Fruit fly (Drosophila melanogaster) whole organism, embryonic: ENCODE data around the gene CG46313.

Source experiments
- Bteb2 ChIP-seq: fragments of 200-800 bp; sonication (Bioruptor generic); optimal IDR thresholded peaks from 2 replicates; lab custom pipeline; 2016; ENCODE audit warnings: missing biosample characterization, missing genetic modification characterization
- CG10267 ChIP-seq: fragments of 200-800 bp; sonication (Bioruptor generic); optimal IDR thresholded peaks from 2 replicates; lab custom pipeline; 2018; ENCODE audit warnings: missing biosample characterization, mild to moderate bottlenecking, missing genetic modification characterization, moderate library complexity
- CG10274 ChIP-seq: fragments of 200-800 bp; sonication (Bioruptor generic); optimal IDR thresholded peaks from 3 replicates; lab custom pipeline; 2017; ENCODE audit warnings: missing biosample characterization, mild to moderate bottlenecking, missing genetic modification characterization
- CG14710 ChIP-seq: fragments of 200-800 bp; sonication (Bioruptor generic); optimal IDR thresholded peaks from 3 replicates; lab custom pipeline; 2019; ENCODE audit warnings: missing biosample characterization, mild to moderate bottlenecking, missing genetic modification characterization, moderate library complexity
- CG14965 ChIP-seq: fragments of 200-800 bp; sonication (Bioruptor generic); optimal IDR thresholded peaks from 2 replicates; lab custom pipeline; 2016; ENCODE audit warnings: missing biosample characterization, missing genetic modification characterization, borderline replicate concordance
- CG1603 ChIP-seq: fragments of 200-800 bp; sonication (Bioruptor generic); optimal IDR thresholded peaks from 2 replicates; lab custom pipeline; 2019; ENCODE audit warnings: missing biosample characterization, mild to moderate bottlenecking, missing genetic modification characterization, moderate library complexity
- CG16815 ChIP-seq: fragments of 200-800 bp; sonication (Bioruptor generic); optimal IDR thresholded peaks from 3 replicates; lab custom pipeline; 2017; ENCODE audit warnings: missing biosample characterization, mild to moderate bottlenecking, missing genetic modification characterization
- CG17328 ChIP-seq: fragments of 200-800 bp; sonication (Bioruptor generic); IDR thresholded peaks from 2 replicates; pipeline ENCODE4 v1.3.6; 2022; ENCODE audit warnings: missing biosample characterization, missing genetic modification characterization
- CG18262 ChIP-seq: fragments of 200-800 bp; optimal IDR thresholded peaks from 3 replicates; lab custom pipeline; 2019; ENCODE audit warnings: missing biosample characterization, mild to moderate bottlenecking, missing genetic modification characterization, moderate library complexity
- CG18599 ChIP-seq: fragments of 200-800 bp; sonication (Bioruptor generic); optimal IDR thresholded peaks from 3 replicates; lab custom pipeline; 2017; ENCODE audit warnings: missing biosample characterization, missing genetic modification characterization, mild to moderate bottlenecking, moderate library complexity, missing genetic modification reagents
- CG18619 ChIP-seq: fragments of 200-800 bp; sonication (Bioruptor generic); optimal IDR thresholded peaks from 3 replicates; lab custom pipeline; 2017; ENCODE audit warnings: missing biosample characterization, mild to moderate bottlenecking, missing genetic modification characterization
- CG30020 ChIP-seq: fragments of 200-800 bp; optimal IDR thresholded peaks from 2 replicates; lab custom pipeline; 2019; ENCODE audit warnings: missing biosample characterization, mild to moderate bottlenecking, missing genetic modification characterization, moderate library complexity
- CG32772 ChIP-seq: fragments of 200-800 bp; sonication (Bioruptor generic); IDR thresholded peaks from 2 replicates; pipeline ENCODE4 v1.3.6; 2022; ENCODE audit warnings: missing biosample characterization, missing genetic modification characterization
- CG4328 ChIP-seq: fragments of 200-800 bp; sonication (Bioruptor generic); optimal IDR thresholded peaks from 3 replicates; lab custom pipeline; 2017; ENCODE audit warnings: missing biosample characterization, missing genetic modification reagents, missing genetic modification characterization
- CG6175 ChIP-seq: fragments of 200-800 bp; sonication (Bioruptor generic); IDR thresholded peaks from 3 replicates; pipeline ENCODE4 v1.3.6; 2022; ENCODE audit warnings: missing biosample characterization, missing genetic modification characterization
- CG6654 ChIP-seq: fragments of 200-800 bp; sonication (Bioruptor generic); optimal IDR thresholded peaks from 2 replicates; lab custom pipeline; 2017; ENCODE audit warnings: missing biosample characterization, mild to moderate bottlenecking, missing genetic modification characterization
- CG8944 ChIP-seq: fragments of 200-800 bp; sonication (Bioruptor generic); optimal IDR thresholded peaks from 3 replicates; lab custom pipeline; 2016; ENCODE audit warnings: missing biosample characterization, missing genetic modification characterization
- CG9437 ChIP-seq: fragments of 200-800 bp; sonication (Bioruptor generic); optimal IDR thresholded peaks from 2 replicates; lab custom pipeline; 2018; ENCODE audit warnings: missing biosample characterization, mild to moderate bottlenecking, missing genetic modification characterization
- D19B ChIP-seq: fragments of 200-800 bp; sonication (Bioruptor generic); optimal IDR thresholded peaks from 2 replicates; lab custom pipeline; 2017; ENCODE audit warnings: missing biosample characterization, mild to moderate bottlenecking, missing genetic modification characterization
- Dbx ChIP-seq: fragments of 200-800 bp; sonication (Bioruptor generic); IDR thresholded peaks from 3 replicates; pipeline ENCODE4 v1.3.6; 2022; ENCODE audit warnings: missing biosample characterization, missing genetic modification characterization
- Dip2 ChIP-seq: fragments of 200-800 bp; sonication (Bioruptor generic); IDR thresholded peaks from 2 replicates; pipeline ENCODE4 v1.3.6; 2022; ENCODE audit warnings: missing biosample characterization, missing genetic modification characterization
- GATAe ChIP-seq: fragments of 200-800 bp; sonication (Bioruptor generic); conservative IDR thresholded peaks from 2 replicates; pipeline ENCODE4 v1.3.6; 2022; ENCODE audit warnings: missing biosample characterization, missing genetic modification characterization
- Hand ChIP-seq: fragments of 200-800 bp; sonication (Bioruptor generic); optimal IDR thresholded peaks from 2 replicates; lab custom pipeline; 2017; ENCODE audit warnings: mild to moderate bottlenecking, missing biosample characterization, missing genetic modification reagents, missing genetic modification characterization
- Hr3 ChIP-seq: fragments of 200-800 bp; sonication (Bioruptor generic); optimal IDR thresholded peaks from 3 replicates; lab custom pipeline; 2016; ENCODE audit warnings: missing biosample characterization, missing genetic modification characterization
- Nf-YA ChIP-seq: fragments of 200-800 bp; sonication (Bioruptor generic); IDR thresholded peaks from 2 replicates; pipeline ENCODE4 v1.3.6; 2022; ENCODE audit warnings: missing biosample characterization, missing genetic modification characterization
- NfI ChIP-seq: fragments of 200-800 bp; sonication (Bioruptor generic); optimal IDR thresholded peaks from 3 replicates; lab custom pipeline; 2018; ENCODE audit warnings: missing biosample characterization, mild to moderate bottlenecking, missing genetic modification characterization, moderate library complexity
- Oaz ChIP-seq: fragments of 200-800 bp; sonication (Bioruptor generic); IDR thresholded peaks from 2 replicates; pipeline ENCODE4 v1.3.6; 2022; ENCODE audit warnings: missing biosample characterization, missing genetic modification characterization
- Side ChIP-seq: fragments of 200-800 bp; sonication (Bioruptor generic); optimal IDR thresholded peaks from 2 replicates; lab custom pipeline; 2016; ENCODE audit warnings: missing biosample characterization, missing genetic modification characterization
- Xbp1 ChIP-seq: fragments of 200-800 bp; sonication (Bioruptor generic); optimal IDR thresholded peaks from 3 replicates; lab custom pipeline; 2016; ENCODE audit warnings: missing biosample characterization, mild to moderate bottlenecking, missing genetic modification characterization
- YL-1 ChIP-seq: fragments of 200-800 bp; sonication (Bioruptor generic); optimal IDR thresholded peaks from 3 replicates; lab custom pipeline; 2017; ENCODE audit warnings: missing biosample characterization, mild to moderate bottlenecking, missing genetic modification characterization
- ash1 ChIP-seq: fragments of 200-800 bp; sonication (Bioruptor generic); optimal IDR thresholded peaks from 2 replicates; lab custom pipeline; 2018; ENCODE audit warnings: missing biosample characterization, mild to moderate bottlenecking, missing genetic modification characterization
- ato ChIP-seq: fragments of 200-800 bp; sonication (Bioruptor generic); IDR thresholded peaks from 2 replicates; pipeline ENCODE4 v1.3.6; 2022; ENCODE audit warnings: missing biosample characterization, missing genetic modification characterization; ENCODE audit not compliant: partially characterized antibody
- az2 ChIP-seq: fragments of 200-800 bp; sonication (Bioruptor generic); optimal IDR thresholded peaks from 3 replicates; lab custom pipeline; 2016; ENCODE audit warnings: missing biosample characterization, missing genetic modification characterization
- crol ChIP-seq: fragments of 200-800 bp; sonication (Bioruptor generic); IDR thresholded peaks from 2 replicates; pipeline ENCODE4 v1.3.6; 2022; ENCODE audit warnings: missing biosample characterization, missing genetic modification characterization
- cwo ChIP-seq: fragments of 200-800 bp; sonication (Bioruptor generic); optimal IDR thresholded peaks from 3 replicates; lab custom pipeline; 2017; ENCODE audit warnings: missing biosample characterization, missing genetic modification characterization, mild to moderate bottlenecking, moderate library complexity, missing genetic modification reagents
- dati ChIP-seq: fragments of 200-800 bp; sonication (Bioruptor generic); IDR thresholded peaks from 2 replicates; pipeline ENCODE4 v1.3.6; 2022; ENCODE audit warnings: missing biosample characterization, missing genetic modification characterization
- fru ChIP-seq: fragments of >200 bp; optimal IDR thresholded peaks from 2 replicates; lab custom pipeline; 2017
- grn ChIP-seq: fragments of 200-800 bp; sonication (Bioruptor generic); optimal IDR thresholded peaks from 3 replicates; lab custom pipeline; 2017; ENCODE audit warnings: missing biosample characterization, missing genetic modification characterization
- ind ChIP-seq: fragments of 200-800 bp; sonication (Bioruptor generic); optimal IDR thresholded peaks from 3 replicates; lab custom pipeline; 2016; ENCODE audit warnings: missing biosample characterization, missing genetic modification characterization
- jumu ChIP-seq: fragments of 200-800 bp; sonication (Bioruptor generic); optimal IDR thresholded peaks from 3 replicates; lab custom pipeline; 2016; ENCODE audit warnings: missing biosample characterization, missing genetic modification characterization
- lov ChIP-seq, 2 experiments: fragments of 200-800 bp in 1 of 2; fragments of >200 bp in 1 of 2; sonication (Bioruptor generic) in 1 of 2; IDR thresholded peaks in 1 of 2; optimal IDR thresholded peaks in 1 of 2; 2 replicates in 1 of 2; 3 replicates in 1 of 2; pipeline versions ENCODE4 v1.3.6 to Lab custom; 2017 to 2022; ENCODE audit warnings: missing biosample characterization in 1 of 2, missing genetic modification characterization in 1 of 2
- mam ChIP-seq: fragments of 200-800 bp; sonication (Bioruptor generic); optimal IDR thresholded peaks from 3 replicates; lab custom pipeline; 2016; ENCODE audit warnings: missing biosample characterization, missing genetic modification characterization
- nerfin-2 ChIP-seq: fragments of 200-800 bp; sonication (Bioruptor generic); IDR thresholded peaks from 2 replicates; pipeline ENCODE4 v1.3.6; 2022; ENCODE audit warnings: missing biosample characterization, missing genetic modification characterization; ENCODE audit not compliant: partially characterized antibody
- pho ChIP-seq: fragments of 200-800 bp; sonication (Bioruptor generic); optimal IDR thresholded peaks from 2 replicates; lab custom pipeline; 2016; ENCODE audit warnings: missing biosample characterization, missing genetic modification characterization
- ro ChIP-seq: fragments of 200-800 bp; sonication (Bioruptor generic); IDR thresholded peaks from 2 replicates; pipeline ENCODE4 v1.3.6; 2022; ENCODE audit warnings: missing biosample characterization, missing genetic modification characterization
- sc ChIP-seq, 3 experiments: fragments of >200 bp in 2 of 3; fragments of 200-800 bp in 1 of 3; sonication (Bioruptor generic) in 1 of 3; optimal IDR thresholded peaks; 2 replicates in 2 of 3; 3 replicates in 1 of 3; lab custom pipeline; 2017; ENCODE audit warnings: mild to moderate bottlenecking in 1 of 3, missing biosample characterization in 1 of 3, missing genetic modification characterization in 1 of 3, missing genetic modification reagents in 1 of 3
- sna ChIP-seq: fragments of 200-800 bp; sonication (Bioruptor generic); IDR thresholded peaks from 2 replicates; pipeline ENCODE4 v1.3.6; 2022; ENCODE audit warnings: missing biosample characterization, missing genetic modification characterization; ENCODE audit not compliant: partially characterized antibody
- tio ChIP-seq: fragments of 200-800 bp; sonication (Bioruptor generic); optimal IDR thresholded peaks from 2 replicates; lab custom pipeline; 2017; ENCODE audit warnings: missing biosample characterization, missing genetic modification characterization, inconsistent platforms
- vvl ChIP-seq: fragments of 200-800 bp; sonication (Bioruptor generic); IDR thresholded peaks from 2 replicates; pipeline ENCODE4 v1.3.6; 2022; ENCODE audit warnings: missing biosample characterization, missing genetic modification characterization
- wdn ChIP-seq: fragments of 200-800 bp; sonication (Bioruptor generic); IDR thresholded peaks from 2 replicates; pipeline ENCODE4 v1.3.6; 2022; ENCODE audit warnings: missing biosample characterization, missing genetic modification characterization
- wek ChIP-seq: fragments of 200-800 bp; sonication (Bioruptor generic); optimal IDR thresholded peaks from 3 replicates; lab custom pipeline; 2018; ENCODE audit warnings: missing biosample characterization, mild to moderate bottlenecking, missing genetic modification characterization, moderate library complexity

CG46313 gene

DNA sequence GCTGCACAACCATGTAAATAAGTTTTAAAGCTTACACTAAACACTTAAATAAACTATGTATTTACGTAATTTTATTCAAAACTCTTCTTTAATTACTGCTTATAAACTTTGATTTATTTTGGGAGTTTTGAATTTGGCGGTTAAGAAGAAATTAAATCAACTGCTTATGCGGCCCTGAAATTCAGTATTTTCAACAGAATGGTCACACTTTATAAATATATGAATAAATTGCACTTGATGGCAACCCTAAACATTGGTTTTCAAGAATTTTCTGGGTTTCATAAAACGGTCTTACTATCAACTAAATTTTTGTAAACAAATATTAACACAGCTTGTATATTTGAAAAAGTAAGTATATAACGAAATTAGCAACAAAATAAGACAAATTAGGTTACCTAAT is 33.1 kb upstream of the CG46313 start, which contains the start of gene CG14252 (continued):
- TF ChIP-seq nerfin-2 (GFP tag; lab: Robert Waterston, UW) (no peak), CG10274 (GFP tag; lab: Kevin White, UChicago) (no peak), tio (GFP tag; lab: Kevin White, UChicago) (no peak), CG6175 (GFP tag; lab: Robert Waterston, UW) (no peak), GATAe (GFP tag; lab: Robert Waterston, UW) (no peak), Hr3 (GFP tag; lab: Kevin White, UChicago) (no peak), wek (no peak), CG4328 (GFP tag; lab: Kevin White, UChicago) (no peak), CG9437 (GFP tag; lab: Kevin White, UChicago) (no peak), mam (GFP tag; lab: Kevin White, UChicago) (no peak), Bteb2 (GFP tag; lab: Kevin White, UChicago) (no peak), ro (GFP tag; lab: Robert Waterston, UW) (no peak), Side (GFP tag; lab: Kevin White, UChicago) (no peak), YL-1 (peak; percentile 55), Hand (no peak), CG14965 (GFP tag; lab: Kevin White, UChicago) (no peak), grn (GFP tag; lab: Kevin White, UChicago) (no peak), wdn (GFP tag; lab: Robert Waterston, UW) (no peak), Dip2 (GFP tag; lab: Robert Waterston, UW) (no peak), CG16815 (no peak), az2 (GFP tag; lab: Kevin White, UChicago) (no peak), CG8944 (no peak), ato (GFP tag; lab: Robert Waterston, UW) (no peak), ash1 (GFP tag; lab: Kevin White, UChicago) (no peak), NfI (GFP tag; lab: Kevin White, UChicago) (no peak), CG1603 (no peak), crol (GFP tag; lab: Robert Waterston, UW) (no peak), sna (GFP tag; lab: Robert Waterston, UW) (no peak), dati (GFP tag; lab: Robert Waterston, UW) (no peak), Dbx (GFP tag; lab: Robert Waterston, UW) (no peak; the same call in 2 of the 3 replicates), CG6654 (no peak), cwo (no peak), CG18262 (tag; lab: Kevin White, UChicago) (peak; percentile 21), Xbp1 (GFP tag; lab: Kevin White, UChicago) (no peak), CG18619 (GFP tag; lab: Kevin White, UChicago) (no peak), D19B (GFP tag; lab: Kevin White, UChicago) (no peak), ind (no peak), CG30020 (tag; lab: Kevin White, UChicago) (no peak), CG10267 (tag; lab: Kevin White, UChicago) (peak; percentile 57), sc (optimal IDR thresholded peaks at IDR 0.05; lab: Kevin White, UChicago) (no peak), sc (GFP tag; optimal IDR thresholded peaks at IDR 0.05; lab: Kevin White, UChicago) (no peak), lov (optimal IDR thresholded peaks at IDR 0.05; lab: Kevin White, UChicago) (no peak), lov (GFP tag; IDR thresholded peaks at IDR 0.05; lab: Robert Waterston, UW) (no peak), vvl (GFP tag; lab: Robert Waterston, UW) (peak; percentile 89), fru (lab: Kevin White, UChicago) (no peak), jumu (GFP tag; lab: Kevin White, UChicago) (no peak), pho (no peak), CG32772 (GFP tag; lab: Robert Waterston, UW) (no peak), Oaz (GFP tag; lab: Robert Waterston, UW) (no peak), CG18599 (GFP tag; lab: Kevin White, UChicago) (no peak), CG17328 (GFP tag; lab: Robert Waterston, UW) (no peak), CG14710 (tag; lab: Kevin White, UChicago) (peak; percentile 75), Nf-YA (GFP tag; lab: Robert Waterston, UW) (no peak)
